Worm (Caenorhabditis elegans): ENCODE data around the gene nlp-34.

The nlp-34 gene

ce11 chrV:4007927-4008326, 29.0 kb upstream of the nlp-34 start, which contains the start of gene srh-7:
TSS of gene srh-7 (plus strand) at chrV:4008227.
- TF ChIP-seq pag-3 (tag; optimal IDR thresholded peaks at IDR 0.05; ENCODE audit: borderline replicate concordance) (no peak), sox-4 (tag; optimal IDR thresholded peaks at IDR 0.05) (no peak), unc-42 (tag; optimal IDR thresholded peaks at IDR 0.05) (no peak), hlh-6 (tag; optimal IDR thresholded peaks at IDR 0.05) (no peak)

DNA sequence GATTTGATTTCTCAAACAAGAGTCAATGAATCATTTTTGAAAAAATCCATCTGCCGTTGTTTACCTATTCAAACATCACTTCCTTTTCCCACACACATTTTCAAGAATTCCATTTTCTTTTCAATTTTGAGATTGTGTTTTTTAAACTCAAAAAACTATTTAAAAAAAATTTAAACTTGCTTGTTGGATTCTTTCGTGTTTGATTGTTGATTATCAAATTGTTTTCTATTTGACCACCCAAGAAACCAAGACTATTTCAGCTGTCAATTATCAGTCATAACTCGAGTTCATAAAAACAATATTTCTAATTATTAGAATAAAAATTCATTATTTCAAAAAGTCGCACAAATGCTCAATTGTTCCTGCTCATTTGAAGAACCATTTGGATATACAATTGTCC, 26.3 kb upstream of the nlp-34 start, which contains the start of gene srh-8:
Gene srh-8 (plus strand): TSS at position 301 of the 400 bp plus-strand sequence.
- TF ChIP-seq nhr-11 (tag; optimal IDR thresholded peaks at IDR 0.05) (no peak), ceh-34 (tag; optimal IDR thresholded peaks at IDR 0.05) (no peak)

DNA sequence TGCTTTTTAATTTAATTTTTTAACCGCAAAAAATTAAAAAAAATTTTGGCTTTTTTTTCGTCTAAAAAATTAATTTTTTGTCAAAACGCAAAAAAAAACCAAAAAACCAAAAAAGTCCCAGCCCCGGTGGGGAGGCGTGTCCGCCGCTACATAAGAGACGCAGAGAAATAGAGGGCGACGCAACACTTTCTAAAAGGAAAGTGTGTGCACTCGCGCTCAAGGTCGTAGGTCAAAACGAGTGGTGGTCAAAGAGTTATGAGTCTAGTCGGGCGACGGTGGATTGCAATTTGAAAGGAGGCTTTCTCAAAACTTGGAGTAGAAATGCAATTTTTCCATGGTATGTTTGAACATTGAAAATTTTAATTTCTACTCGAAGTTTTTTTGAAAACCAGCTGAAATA, 25.6 kb upstream of the nlp-34 start:
- TF ChIP-seq hlh-8 (tag; optimal IDR thresholded peaks at IDR 0.05) (no peak), T23F11.4 (GFP tag; optimal IDR thresholded peaks at IDR 0.05) (no peak), ceh-48 (tag; optimal IDR thresholded peaks at IDR 0.05) (no peak), tbx-7 (tag; optimal IDR thresholded peaks at IDR 0.05) (no peak), ama-1 (optimal IDR thresholded peaks at IDR 0.05) (no peak), zip-5 (tag; optimal IDR thresholded peaks at IDR 0.05) (no peak), pha-4 (tag; optimal IDR thresholded peaks at IDR 0.05) (no peak), C08G9.2 (tag; optimal IDR thresholded peaks at IDR 0.05) (no peak), odd-2 (tag; optimal IDR thresholded peaks at IDR 0.05) (no peak), hlh-6 (tag; optimal IDR thresholded peaks at IDR 0.05) (no peak), ttx-3 (tag; optimal IDR thresholded peaks at IDR 0.05) (no peak), hlh-30 (tag; optimal IDR thresholded peaks at IDR 0.05; ENCODE audit: insufficient read depth) (no peak), unc-86 (tag; optimal IDR thresholded peaks at IDR 0.05) (no peak), ceh-45 (GFP tag; IDR thresholded peaks at IDR 0.05) (no peak), unc-42 (tag; optimal IDR thresholded peaks at IDR 0.05) (no peak), ceh-30 (tag; optimal IDR thresholded peaks at IDR 0.05) (no peak), unc-55 (GFP tag; optimal IDR thresholded peaks at IDR 0.05) (no peak), Y22D7AL.16 (tag; optimal IDR thresholded peaks at IDR 0.05) (no peak), pha-2 (tag; optimal IDR thresholded peaks at IDR 0.05) (no peak)

ce11 chrV:3995838-3996237, 16.9 kb upstream of the nlp-34 start, which contains the start of gene srx-62:
TSS of gene srx-62 (minus strand) at chrV:3995938.
- no peak for TF ChIP-seq dmd-4 (tag; optimal IDR thresholded peaks at IDR 0.05; ENCODE audit: borderline replicate concordance)
- no peak for TF ChIP-seq ceh-18 (tag; optimal IDR thresholded peaks at IDR 0.05)
- TF ChIP-seq ceh-22 (tag; optimal IDR thresholded peaks at IDR 0.05): no peak
- no peak for TF ChIP-seq ceh-19 (GFP tag; optimal IDR thresholded peaks at IDR 0.05)
- no peak for TF ChIP-seq K09A11.1 (tag; optimal IDR thresholded peaks at IDR 0.05; ENCODE audit: insufficient read depth)
- no peak for TF ChIP-seq pha-4 (tag; optimal IDR thresholded peaks at IDR 0.05)
- no peak for TF ChIP-seq C08G9.2 (tag; optimal IDR thresholded peaks at IDR 0.05)
- TF ChIP-seq ceh-24 (tag; optimal IDR thresholded peaks at IDR 0.05): no peak
- no peak for TF ChIP-seq mec-3 (tag; optimal IDR thresholded peaks at IDR 0.05; ENCODE audit: borderline replicate concordance)
- TF ChIP-seq pha-2 (tag; optimal IDR thresholded peaks at IDR 0.05): no peak
- TF ChIP-seq fkh-6 (tag; optimal IDR thresholded peaks at IDR 0.05): no peak
- no peak for TF ChIP-seq unc-55 (GFP tag; optimal IDR thresholded peaks at IDR 0.05)
- no peak for TF ChIP-seq ets-4 (tag; optimal IDR thresholded peaks at IDR 0.05)

DNA sequence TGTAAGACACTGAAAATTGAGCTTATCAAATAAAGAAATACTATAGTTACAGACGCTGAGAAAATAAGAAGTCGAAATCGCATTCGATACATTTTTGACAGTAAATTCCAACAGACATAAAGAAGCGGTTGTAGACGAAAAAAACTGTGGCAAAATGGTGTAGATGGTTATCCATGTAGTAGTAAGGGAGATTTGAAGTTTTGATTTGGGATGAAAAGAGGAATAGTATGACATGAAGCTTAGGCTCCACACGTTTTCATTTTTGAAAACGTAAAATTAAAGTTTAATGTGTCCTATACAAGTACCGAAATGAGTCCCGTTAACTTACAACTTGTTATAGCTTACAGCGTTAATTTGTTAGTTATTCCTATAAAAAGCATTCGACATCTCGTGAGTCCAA, 15.1 kb upstream of the nlp-34 start, which contains the start of gene K09D9.9:
Gene K09D9.9 (minus strand): TSS at position 101 of the 400 bp plus-strand sequence.
- no peak for TF ChIP-seq ceh-45 (GFP tag; IDR thresholded peaks at IDR 0.05)

DNA sequence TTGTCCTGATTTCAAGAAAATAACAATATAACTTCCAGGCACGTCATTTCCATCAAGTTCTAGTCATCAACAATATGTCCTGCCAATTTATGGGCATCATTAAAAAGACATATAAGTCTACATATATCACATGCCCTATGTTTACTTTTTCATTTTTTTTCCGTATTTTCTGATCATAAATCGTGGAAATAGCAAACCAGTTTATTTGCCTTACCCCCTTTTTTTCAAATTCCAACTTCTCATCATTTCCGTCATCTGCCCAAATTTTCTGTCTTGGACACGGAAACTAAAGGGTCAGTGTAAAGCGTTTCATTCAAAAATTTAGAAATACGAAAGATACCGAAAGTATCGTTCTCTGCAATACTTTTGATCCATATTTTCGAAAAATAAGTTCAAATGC, 13.4 kb upstream of the nlp-34 start:
- no peak for TF ChIP-seq ceh-19 (GFP tag; optimal IDR thresholded peaks at IDR 0.05)
- no peak for TF ChIP-seq npax-4 (tag; optimal IDR thresholded peaks at IDR 0.05)
- TF ChIP-seq ahr-1 (tag; optimal IDR thresholded peaks at IDR 0.05): no peak
- no peak for TF ChIP-seq pros-1 (tag; optimal IDR thresholded peaks at IDR 0.05)
- TF ChIP-seq ceh-18 (tag; optimal IDR thresholded peaks at IDR 0.05): no peak
- TF ChIP-seq unc-86 (tag; optimal IDR thresholded peaks at IDR 0.05): no peak
- TF ChIP-seq nhr-11 (tag; optimal IDR thresholded peaks at IDR 0.05): no peak
- TF ChIP-seq unc-42 (tag; optimal IDR thresholded peaks at IDR 0.05): no peak
- no peak for TF ChIP-seq fax-1 (tag; optimal IDR thresholded peaks at IDR 0.05)
